Fruit fly (Drosophila melanogaster) whole organism, embryonic: Measurements from ENCODE around the gene Ccdc58.

Experiments used
- B-H1 ChIP-seq: fragments of 200-800 bp; sonication (Bioruptor generic); IDR thresholded peaks from 3 replicates; pipeline ENCODE4 v1.3.6; 2022; ENCODE audit warnings: missing biosample characterization, missing genetic modification characterization
- Bdp1 ChIP-seq: fragments of 200-800 bp; sonication (Bioruptor generic); optimal IDR thresholded peaks from 3 replicates; lab custom pipeline; 2016; ENCODE audit warnings: missing biosample characterization, missing genetic modification characterization
- Blimp-1 ChIP-seq: fragments of 200-800 bp; sonication (Bioruptor generic); optimal IDR thresholded peaks from 3 replicates; lab custom pipeline; 2018; ENCODE audit warnings: missing biosample characterization, missing genetic modification characterization, mild to moderate bottlenecking, moderate library complexity, missing genetic modification reagents
- CG10321 ChIP-seq: fragments of 200-800 bp; sonication (Bioruptor generic); IDR thresholded peaks from 2 replicates; pipeline ENCODE4 v1.3.6; 2022; ENCODE audit warnings: missing biosample characterization, missing genetic modification characterization
- CG10462 ChIP-seq: fragments of 200-800 bp; sonication (Bioruptor generic); optimal IDR thresholded peaks from 2 replicates; lab custom pipeline; 2016; ENCODE audit warnings: missing biosample characterization, missing genetic modification characterization
- CG10543 ChIP-seq: fragments of 200-800 bp; sonication (Bioruptor generic); optimal IDR thresholded peaks from 3 replicates; lab custom pipeline; 2017; ENCODE audit warnings: missing biosample characterization, mild to moderate bottlenecking, missing genetic modification characterization, moderate library complexity
- CG12299 ChIP-seq: fragments of 200-800 bp; sonication (Bioruptor generic); optimal IDR thresholded peaks from 2 replicates; lab custom pipeline; 2018; ENCODE audit warnings: missing biosample characterization, mild to moderate bottlenecking, missing genetic modification characterization
- CG12659 ChIP-seq: fragments of 200-800 bp; sonication (Bioruptor generic); optimal IDR thresholded peaks from 3 replicates; lab custom pipeline; 2017; ENCODE audit warnings: mild to moderate bottlenecking, missing biosample characterization, missing genetic modification reagents, missing genetic modification characterization
- CG14050 ChIP-seq: fragments of 200-800 bp; sonication (Bioruptor generic); IDR thresholded peaks from 3 replicates; pipeline ENCODE4 v1.3.6; 2022; ENCODE audit warnings: missing biosample characterization, missing genetic modification characterization
- CG15011 ChIP-seq: fragments of 200-800 bp; sonication (Bioruptor generic); optimal IDR thresholded peaks from 3 replicates; lab custom pipeline; 2018; ENCODE audit warnings: missing biosample characterization, mild to moderate bottlenecking, missing genetic modification characterization
- CG1603 ChIP-seq: fragments of 200-800 bp; sonication (Bioruptor generic); optimal IDR thresholded peaks from 2 replicates; lab custom pipeline; 2019; ENCODE audit warnings: missing biosample characterization, mild to moderate bottlenecking, missing genetic modification characterization, moderate library complexity
- CG17328 ChIP-seq: fragments of 200-800 bp; sonication (Bioruptor generic); IDR thresholded peaks from 2 replicates; pipeline ENCODE4 v1.3.6; 2022; ENCODE audit warnings: missing biosample characterization, missing genetic modification characterization
- CG17802 ChIP-seq: fragments of 200-800 bp; sonication (Bioruptor generic); optimal IDR thresholded peaks from 2 replicates; lab custom pipeline; 2018; ENCODE audit warnings: missing biosample characterization, mild to moderate bottlenecking, missing genetic modification characterization, moderate library complexity
- CG18262 ChIP-seq: fragments of 200-800 bp; optimal IDR thresholded peaks from 3 replicates; lab custom pipeline; 2019; ENCODE audit warnings: missing biosample characterization, mild to moderate bottlenecking, missing genetic modification characterization, moderate library complexity
- CG2199 ChIP-seq: fragments of 200-800 bp; sonication (Bioruptor generic); IDR thresholded peaks from 3 replicates; pipeline ENCODE4 v1.3.6; 2022; ENCODE audit warnings: missing biosample characterization, missing genetic modification characterization
- CG6689 ChIP-seq: fragments of 200-800 bp; sonication (Bioruptor generic); IDR thresholded peaks from 2 replicates; pipeline ENCODE4 v1.3.6; 2022; ENCODE audit warnings: missing biosample characterization, missing genetic modification characterization
- CG8281 ChIP-seq: fragments of 200-800 bp; sonication (Bioruptor generic); optimal IDR thresholded peaks from 2 replicates; lab custom pipeline; 2018; ENCODE audit warnings: missing biosample characterization, mild to moderate bottlenecking, missing genetic modification characterization, moderate library complexity
- CG9727 ChIP-seq: fragments of 200-800 bp; sonication (Bioruptor generic); optimal IDR thresholded peaks from 3 replicates; lab custom pipeline; 2017; ENCODE audit warnings: missing biosample characterization, mild to moderate bottlenecking, missing genetic modification characterization
- CHES-1-like ChIP-seq: fragments of 200-800 bp; sonication (Bioruptor generic); optimal IDR thresholded peaks from 2 replicates; lab custom pipeline; 2016; ENCODE audit warnings: missing biosample characterization, missing genetic modification characterization
- CoRest ChIP-seq: fragments of 200-800 bp; sonication (Bioruptor generic); optimal IDR thresholded peaks from 3 replicates; lab custom pipeline; 2018; ENCODE audit warnings: missing biosample characterization, mild to moderate bottlenecking, missing genetic modification characterization, moderate library complexity
- Elba2 ChIP-seq: fragments of 200-800 bp; sonication (Bioruptor generic); optimal IDR thresholded peaks from 3 replicates; lab custom pipeline; 2016; ENCODE audit warnings: missing biosample characterization, missing genetic modification characterization
- Fer1 ChIP-seq: fragments of 200-800 bp; sonication (Bioruptor generic); optimal IDR thresholded peaks from 2 replicates; lab custom pipeline; 2017; ENCODE audit warnings: missing biosample characterization, mild to moderate bottlenecking, missing genetic modification characterization
- H15 ChIP-seq: fragments of 200-800 bp; sonication (Bioruptor generic); IDR thresholded peaks from 3 replicates; pipeline ENCODE4 v1.3.6; 2022; ENCODE audit warnings: missing biosample characterization, missing genetic modification characterization
- HLHmδ ChIP-seq: fragments of 200-800 bp; sonication (Bioruptor generic); optimal IDR thresholded peaks from 2 replicates; lab custom pipeline; 2018; ENCODE audit warnings: missing biosample characterization, mild to moderate bottlenecking, missing genetic modification characterization, moderate library complexity
- Meics ChIP-seq: fragments of 200-800 bp; sonication (Bioruptor generic); optimal IDR thresholded peaks from 2 replicates; lab custom pipeline; 2017; ENCODE audit warnings: missing biosample characterization, mild to moderate bottlenecking, missing genetic modification characterization
- cato ChIP-seq: fragments of 200-800 bp; sonication (Bioruptor generic); optimal IDR thresholded peaks from 2 replicates; lab custom pipeline; 2016; ENCODE audit warnings: missing biosample characterization, missing genetic modification characterization, borderline replicate concordance
- da ChIP-seq: fragments of 200-800 bp; sonication (Bioruptor generic); optimal IDR thresholded peaks from 2 replicates; lab custom pipeline; 2016; ENCODE audit warnings: missing biosample characterization, missing genetic modification characterization
- dysf ChIP-seq: fragments of 200-800 bp; sonication (Bioruptor generic); IDR thresholded peaks from 3 replicates; pipeline ENCODE4 v1.3.6; 2022; ENCODE audit warnings: missing biosample characterization, missing genetic modification characterization
- fru ChIP-seq: fragments of >200 bp; optimal IDR thresholded peaks from 2 replicates; lab custom pipeline; 2017
- ftz-f1 ChIP-seq: fragments of 200-800 bp; sonication (Bioruptor generic); optimal IDR thresholded peaks from 2 replicates; lab custom pipeline; 2016; ENCODE audit warnings: missing biosample characterization, missing genetic modification characterization
- fu2 ChIP-seq: fragments of 200-800 bp; sonication (Bioruptor generic); optimal IDR thresholded peaks from 2 replicates; lab custom pipeline; 2016; ENCODE audit warnings: missing biosample characterization, missing genetic modification characterization
- gce ChIP-seq: fragments of 200-800 bp; sonication (Bioruptor generic); IDR thresholded peaks from 3 replicates; pipeline ENCODE4 v1.3.6; 2022; ENCODE audit warnings: missing biosample characterization, missing genetic modification characterization
- hbn ChIP-seq: fragments of 200-800 bp; sonication (Bioruptor generic); IDR thresholded peaks from 2 replicates; pipeline ENCODE4 v1.3.6; 2022; ENCODE audit warnings: missing biosample characterization, missing genetic modification characterization; ENCODE audit not compliant: partially characterized antibody
- hth ChIP-seq: fragments of >200 bp; optimal IDR thresholded peaks from 2 replicates; lab custom pipeline; 2017; ENCODE audit warnings: inconsistent platforms
- jigr1 ChIP-seq: fragments of 200-800 bp; sonication (Bioruptor generic); IDR thresholded peaks from 3 replicates; pipeline ENCODE4 v1.3.6; 2022; ENCODE audit warnings: missing biosample characterization, missing genetic modification characterization
- jumu ChIP-seq: fragments of 200-800 bp; sonication (Bioruptor generic); optimal IDR thresholded peaks from 3 replicates; lab custom pipeline; 2016; ENCODE audit warnings: missing biosample characterization, missing genetic modification characterization
- ken ChIP-seq: fragments of 200-800 bp; sonication (Bioruptor generic); IDR thresholded peaks from 3 replicates; pipeline ENCODE4 v1.3.6; 2022; ENCODE audit warnings: missing biosample characterization, missing genetic modification characterization
- lbe ChIP-seq: fragments of 200-800 bp; sonication (Bioruptor generic); optimal IDR thresholded peaks from 2 replicates; lab custom pipeline; 2016; ENCODE audit warnings: missing biosample characterization, mild to moderate bottlenecking, missing genetic modification characterization
- otp ChIP-seq: fragments of 200-800 bp; sonication (Bioruptor generic); IDR thresholded peaks from 3 replicates; pipeline ENCODE4, ENCODE4 v1.3.6; 2022; ENCODE audit warnings: missing biosample characterization, missing genetic modification characterization
- pb ChIP-seq: fragments of 200-800 bp; sonication (Bioruptor generic); optimal IDR thresholded peaks from 3 replicates; lab custom pipeline; 2016; ENCODE audit warnings: missing biosample characterization, missing genetic modification characterization
- pita ChIP-seq: fragments of 200-800 bp; sonication (Bioruptor generic); optimal IDR thresholded peaks from 2 replicates; lab custom pipeline; 2017; ENCODE audit warnings: missing biosample characterization, mild to moderate bottlenecking, missing genetic modification characterization
- pros ChIP-seq: fragments of 200-800 bp; sonication (Bioruptor generic); optimal IDR thresholded peaks from 3 replicates; lab custom pipeline; 2019; ENCODE audit warnings: missing biosample characterization, mild to moderate bottlenecking, missing genetic modification characterization, moderate library complexity
- sens-2 ChIP-seq: fragments of 200-800 bp; sonication (Bioruptor generic); IDR thresholded peaks from 2 replicates; pipeline ENCODE4 v1.3.6; 2022; ENCODE audit warnings: missing biosample characterization, missing genetic modification characterization
- shn ChIP-seq: fragments of 200-800 bp; sonication (Bioruptor generic); optimal IDR thresholded peaks from 3 replicates; lab custom pipeline; 2016; ENCODE audit warnings: missing biosample characterization, missing genetic modification characterization
- sug ChIP-seq: fragments of 200-800 bp; optimal IDR thresholded peaks from 2 replicates; lab custom pipeline; 2019; ENCODE audit warnings: missing biosample characterization, mild to moderate bottlenecking, missing genetic modification characterization, moderate library complexity
- tap ChIP-seq: fragments of 200-800 bp; optimal IDR thresholded peaks from 3 replicates; lab custom pipeline; 2019; ENCODE audit warnings: missing biosample characterization, mild to moderate bottlenecking, missing genetic modification characterization, moderate library complexity
- ttk ChIP-seq: fragments of 200-800 bp; sonication (Bioruptor generic); IDR thresholded peaks from 2 replicates; pipeline ENCODE4 v2.1.2; 2022; ENCODE audit warnings: missing biosample characterization, missing genetic modification characterization
- twi ChIP-seq: fragments of 200-800 bp; optimal IDR thresholded peaks from 2 replicates; lab custom pipeline; 2019; ENCODE audit warnings: missing biosample characterization, mild to moderate bottlenecking, missing genetic modification characterization, moderate library complexity
- unpg ChIP-seq: fragments of 200-800 bp; sonication (Bioruptor generic); optimal IDR thresholded peaks from 3 replicates; lab custom pipeline; 2018; ENCODE audit warnings: missing biosample characterization, mild to moderate bottlenecking, missing genetic modification characterization, moderate library complexity
- usp ChIP-seq: fragments of >200 bp; optimal IDR thresholded peaks from 2 replicates; lab custom pipeline; 2017; ENCODE audit warnings: missing biosample characterization, missing genetic modification characterization
- z ChIP-seq: fragments of 200-800 bp; sonication (Bioruptor generic); IDR thresholded peaks from 3 replicates; pipeline ENCODE4 v1.3.6; 2022; ENCODE audit warnings: missing biosample characterization, missing genetic modification characterization

Ccdc58 gene

DNA sequence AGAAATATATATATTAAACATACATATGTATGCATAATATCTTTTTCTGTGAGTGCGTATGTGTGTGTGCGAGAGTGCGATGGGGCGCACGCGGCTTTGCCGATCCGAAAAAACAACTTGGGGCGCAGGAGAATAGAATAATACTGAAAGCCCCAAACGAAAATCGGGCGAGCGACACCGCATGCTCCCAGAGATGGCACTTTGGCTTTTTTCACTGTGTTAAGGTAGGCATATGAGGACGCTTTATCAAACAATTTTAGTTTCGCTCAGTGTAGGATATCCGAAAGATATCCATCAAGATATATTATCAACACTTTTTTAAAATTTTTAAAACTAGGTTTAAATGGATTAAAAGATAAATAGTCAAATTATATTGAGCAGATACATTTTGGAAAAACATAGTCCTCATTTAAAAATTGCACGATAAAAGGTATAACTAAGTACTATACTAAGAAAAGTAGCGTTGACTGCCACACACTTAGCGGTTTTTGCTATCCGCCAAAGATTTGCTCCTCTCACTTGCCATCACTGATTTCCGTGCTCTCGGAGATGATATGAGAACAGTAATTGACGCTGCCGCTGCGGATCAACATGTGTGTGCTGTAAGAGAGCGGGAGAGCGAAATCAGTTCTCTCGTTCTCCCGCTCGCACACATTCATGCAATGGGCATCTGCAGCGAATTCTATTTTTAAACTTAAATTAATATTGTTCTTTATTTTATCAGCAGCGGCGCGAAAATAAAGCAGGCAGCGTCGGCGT, 13.9 kb upstream of the Ccdc58 start (continued):
- TF ChIP-seq otp (GFP tag; lab: Robert Waterston, UW) (0 out of 3 replicates have a peak, but pooled peaks have one; percentile 37), ftz-f1 (no peak), CG8281 (tag; lab: Kevin White, UChicago) (peak; percentile 24), unpg (peak; percentile 28), CG9727 (GFP tag; lab: Kevin White, UChicago) (peak; percentile 68), twi (peak; percentile 81), Fer1 (GFP tag; lab: Kevin White, UChicago) (peak; percentile 49), Meics (GFP tag; lab: Kevin White, UChicago) (peak; percentile 75), CG17802 (tag; lab: Kevin White, UChicago) (peak; percentile 33), Blimp-1 (peak; percentile 34), sug (tag; lab: Kevin White, UChicago) (peak; percentile 24), z (GFP tag; lab: Robert Waterston, UW) (no peak), Bdp1 (GFP tag; lab: Kevin White, UChicago) (peak; percentile 40), pros (GFP tag; lab: Kevin White, UChicago) (no peak), CG10543 (peak; percentile 80), gce (no peak), lbe (peak; percentile 3), CG10462 (GFP tag; lab: Kevin White, UChicago) (peak; percentile 46), fru (no peak), CG10321 (GFP tag; lab: Robert Waterston, UW) (no peak), CHES-1-like (GFP tag; lab: Kevin White, UChicago) (peak; percentile 60), CG12659 (peak; percentile 72), Elba2 (GFP tag; lab: Kevin White, UChicago) (no peak), da (GFP tag; lab: Kevin White, UChicago) (no peak), CG15011 (GFP tag; lab: Kevin White, UChicago) (peak; percentile 56), pb (GFP tag; lab: Kevin White, UChicago) (no peak), hth (no peak), jigr1 (GFP tag; lab: Robert Waterston, UW) (no peak), tap (tag; lab: Kevin White, UChicago) (no peak), cato (peak; percentile 13), jumu (GFP tag; lab: Kevin White, UChicago) (peak; percentile 61), CG14050 (GFP tag; lab: Robert Waterston, UW) (no peak), shn (GFP tag; lab: Kevin White, UChicago) (peak; percentile 80), CG18262 (tag; lab: Kevin White, UChicago) (peak; percentile 77), dysf (GFP tag; lab: Robert Waterston, UW) (peak; percentile 46; the same call in 2 of the 3 replicates), H15 (GFP tag; lab: Robert Waterston, UW) (no peak), ken (GFP tag; lab: Robert Waterston, UW) (no peak; the same call in 1 of the 3 replicates), sens-2 (no peak), HLHmδ (GFP tag; lab: Kevin White, UChicago) (peak; percentile 14), usp (GFP tag; lab: Kevin White, UChicago) (no peak), CG2199 (GFP tag; lab: Robert Waterston, UW) (peak; percentile 56), hbn (GFP tag; lab: Robert Waterston, UW) (no peak), CoRest (tag; lab: Kevin White, UChicago) (peak; percentile 83), CG17328 (GFP tag; lab: Robert Waterston, UW) (peak; percentile 4; the same call in 1 of the 2 replicates), CG1603 (tag; lab: Kevin White, UChicago) (peak; percentile 15), CG12299 (tag; lab: Kevin White, UChicago) (no peak), B-H1 (GFP tag; lab: Robert Waterston, UW) (no peak), ttk (peak; percentile 47; the same call in 1 of the 2 replicates), pita (no peak), CG6689 (GFP tag; lab: Robert Waterston, UW) (peak; percentile 60), fu2 (GFP tag; lab: Kevin White, UChicago) (peak; percentile 58)
